Fruit fly (Drosophila melanogaster) S2 (cell line): ENCODE data around the gene not.

ENCODE experiments used
- CG8478 ChIP-seq: fragments of >200 bp; optimal IDR thresholded peaks from 2 replicates; lab custom pipeline; 2018
- CTCF ChIP-seq, 2 experiments: fragments of >200 bp; optimal IDR thresholded peaks; 2 replicates each; lab custom pipeline; 2018

dm6 chr3L:18629874-18630273 is 7.9 kb upstream of the not start:
- no peak for TF ChIP-seq CG8478
- no peak for TF ChIP-seq CTCF (optimal IDR thresholded peaks at IDR 0.05; lab: Kevin White, UChicago)
